Fruit fly (Drosophila melanogaster) whole organism, adult: ENCODE measurements around the gene hiro.

ENCODE experiments used
- CG11617 ChIP-seq: fragments of 200-800 bp; sonication (Bioruptor generic); optimal IDR thresholded peaks from 2 replicates; lab custom pipeline; 2017; ENCODE audit warnings: mild to moderate bottlenecking, missing biosample characterization, missing genetic modification reagents, missing genetic modification characterization
- CG7101 ChIP-seq: fragments of 200-800 bp; sonication (Bioruptor generic); optimal IDR thresholded peaks from 2 replicates; lab custom pipeline; 2018; ENCODE audit warnings: missing biosample characterization, mild to moderate bottlenecking, missing genetic modification characterization, moderate library complexity
- Hr96 ChIP-seq: fragments of 200-800 bp; sonication (Bioruptor generic); optimal IDR thresholded peaks from 2 replicates; lab custom pipeline; 2016; ENCODE audit warnings: missing biosample characterization, missing genetic modification characterization
- Mnt ChIP-seq: fragments of 200-800 bp; sonication (Bioruptor generic); optimal IDR thresholded peaks from 2 replicates; lab custom pipeline; 2016; ENCODE audit warnings: missing biosample characterization, mild to moderate bottlenecking, missing genetic modification characterization
- bab1 ChIP-seq: fragments of 200-800 bp; sonication (Bioruptor generic); optimal IDR thresholded peaks from 3 replicates; lab custom pipeline; 2019; ENCODE audit warnings: missing biosample characterization, mild to moderate bottlenecking, missing genetic modification characterization, moderate library complexity
- kay ChIP-seq: fragments of 200-800 bp; sonication (Bioruptor generic); peaks from one replicate; lab custom pipeline; 2016; ENCODE audit warnings: missing biosample characterization, missing genetic modification characterization, borderline replicate concordance

- TF ChIP-seq kay (GFP tag; lab: Kevin White, UChicago) (no peak), Mnt (GFP tag; lab: Kevin White, UChicago) (peak; percentile 81), Hr96 (GFP tag; lab: Kevin White, UChicago) (no peak), CG11617 (GFP tag; lab: Kevin White, UChicago) (peak; percentile 34), CG7101 (peak; percentile 66), bab1 (GFP tag; lab: Kevin White, UChicago) (no peak)
Measured at dm6 chr3L:681793-682369, 5.9 kb downstream of the hiro start.
